Worm (Caenorhabditis elegans) whole organism, L3 larva: ENCODE results near the gene srd-45.

Experiments
- aly-2 ChIP-seq: fragments of 150-350 bp; optimal IDR thresholded peaks from 2 replicates; lab custom pipeline; 2014; ENCODE audit warnings: missing biosample characterization, missing genetic modification characterization
- ama-1 ChIP-seq: fragments of 150-350 bp; optimal IDR thresholded peaks from 2 replicates; lab custom pipeline; 2018
- daf-12 ChIP-seq: fragments of 150-350 bp; optimal IDR thresholded peaks from 2 replicates; lab custom pipeline; 2014; ENCODE audit warnings: missing biosample characterization, missing genetic modification reagents, missing genetic modification characterization
- egl-27 ChIP-seq: sonication (generic microtip); optimal IDR thresholded peaks from 4 replicates; lab custom pipeline; 2017; ENCODE audit warnings: missing biosample characterization, missing genetic modification reagents, missing genetic modification characterization
- elt-1 ChIP-seq: fragments of 150-350 bp; optimal IDR thresholded peaks from 2 replicates; lab custom pipeline; 2014; ENCODE audit warnings: missing biosample characterization, missing genetic modification characterization
- jun-1 ChIP-seq: fragments of 150-350 bp; optimal IDR thresholded peaks from 2 replicates; lab custom pipeline; 2014; ENCODE audit warnings: missing biosample characterization, missing genetic modification reagents, missing genetic modification characterization
- mdl-1 ChIP-seq: fragments of 150-350 bp; optimal IDR thresholded peaks from 2 replicates; lab custom pipeline; 2014; ENCODE audit warnings: missing biosample characterization, missing genetic modification characterization
- nhr-28 ChIP-seq: fragments of 150-350 bp; optimal IDR thresholded peaks from 2 replicates; lab custom pipeline; 2014; ENCODE audit warnings: missing biosample characterization, missing genetic modification characterization
- nhr-77 ChIP-seq: fragments of 150-350 bp; optimal IDR thresholded peaks from 2 replicates; lab custom pipeline; 2014; ENCODE audit warnings: missing biosample characterization, missing genetic modification characterization
- pha-4 ChIP-seq: fragments of 150-350 bp; optimal IDR thresholded peaks from 2 replicates; lab custom pipeline; 2014; ENCODE audit warnings: missing biosample characterization, missing genetic modification reagents, missing genetic modification characterization
- skn-1 ChIP-seq: fragments of 150-350 bp; optimal IDR thresholded peaks from 2 replicates; lab custom pipeline; 2014; ENCODE audit warnings: missing biosample characterization, missing genetic modification characterization

DNA sequence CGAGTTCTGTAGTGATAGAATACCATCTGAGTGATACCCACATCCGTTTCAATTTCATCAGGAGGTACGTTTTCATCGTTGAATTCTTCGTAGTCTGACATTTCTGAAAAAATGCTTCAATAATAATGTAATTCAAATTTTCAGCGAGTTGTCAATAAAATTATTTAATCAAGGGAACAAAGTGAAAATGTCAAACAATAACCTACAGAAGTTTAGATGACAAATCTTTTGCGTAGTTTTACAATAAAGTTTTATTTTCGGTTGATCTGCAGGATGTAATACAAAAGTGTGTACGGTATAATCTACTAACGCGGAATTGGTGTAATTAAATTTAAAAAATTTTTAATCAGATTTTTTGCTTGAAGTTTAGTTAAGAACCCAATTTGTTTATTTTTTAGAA lies 40.5 kb upstream of the srd-45 start, which contains the start of gene C04B4.5:
- TF ChIP-seq jun-1 (tag; lab: Kevin White, UChicago) (no peak), elt-1 (tag; lab: Kevin White, UChicago) (no peak), ama-1 (lab: Kevin White, UChicago) (no peak), skn-1 (tag; lab: Kevin White, UChicago) (no peak), daf-12 (tag; lab: Kevin White, UChicago) (no peak), nhr-28 (tag; lab: Kevin White, UChicago) (no peak), aly-2 (tag; lab: Kevin White, UChicago) (no peak), nhr-77 (tag; lab: Kevin White, UChicago) (no peak), mdl-1 (no peak), egl-27 (tag; lab: Kevin White, UChicago) (no peak), pha-4 (tag; lab: Kevin White, UChicago) (no peak)
